Worm (Caenorhabditis elegans) whole organism, early embryonic: Measurements from ENCODE around the gene R160.13.

ENCODE experiments used
- B0310.2 ChIP-seq: sonication (generic microtip); optimal IDR thresholded peaks from 2 replicates; lab custom pipeline; 2016; ENCODE audit warnings: mild to moderate bottlenecking, missing genetic modification characterization, missing compliant biosample characterization
- F13C5.2 ChIP-seq: sonication (generic microtip); optimal IDR thresholded peaks from 2 replicates; lab custom pipeline; 2017; ENCODE audit warnings: mild to moderate bottlenecking, missing genetic modification characterization, inconsistent platforms, missing compliant biosample characterization
- ama-1 ChIP-seq: fragments of 150-350 bp; optimal IDR thresholded peaks from 2 replicates; lab custom pipeline; 2014
- ceh-36 ChIP-seq: sonication (generic microtip); optimal IDR thresholded peaks from 2 replicates; lab custom pipeline; 2016; ENCODE audit warnings: missing genetic modification characterization, inconsistent platforms, missing compliant biosample characterization
- hmg-4 ChIP-seq: fragments of 200-800 bp; sonication (Bioruptor generic); optimal IDR thresholded peaks from 2 replicates; lab custom pipeline; 2018; ENCODE audit warnings: mild to moderate bottlenecking, missing genetic modification characterization, missing compliant biosample characterization
- hnd-1 ChIP-seq: sonication (generic microtip); optimal IDR thresholded peaks from 2 replicates; lab custom pipeline; 2016; ENCODE audit warnings: missing genetic modification characterization, missing compliant biosample characterization
- pes-1 ChIP-seq: fragments of 200-800 bp; sonication (Bioruptor generic); IDR thresholded peaks from 2 replicates; pipeline ENCODE4 v1.3.6; 2022; ENCODE audit warnings: missing genetic modification reagents, missing genetic modification characterization, missing compliant biosample characterization

ce11 chrX:4371988-4372387 is 675 bp upstream of the R160.13 start, which contains the start of gene R160.14:
- no peak for TF ChIP-seq ama-1 (lab: Kevin White, UChicago)
- TF ChIP-seq ceh-36 (tag; lab: Kevin White, UChicago) = no peak
- no peak for TF ChIP-seq hnd-1 (tag; lab: Kevin White, UChicago)
- TF ChIP-seq pes-1 (GFP tag; lab: Robert Waterston, UW) = no peak
- no peak for TF ChIP-seq F13C5.2 (tag; lab: Kevin White, UChicago)
- TF ChIP-seq hmg-4 = no peak
- no peak for TF ChIP-seq B0310.2 (tag; lab: Kevin White, UChicago)
